Fruit fly (Drosophila melanogaster) whole organism, embryonic: ENCODE measurements around the gene CG31875.

Experiments
- BEAF-32 ChIP-seq: fragments of 200-800 bp; sonication (Bioruptor generic); optimal IDR thresholded peaks from 3 replicates; lab custom pipeline; 2017; ENCODE audit warnings: missing biosample characterization, missing genetic modification characterization, mild to moderate bottlenecking, moderate library complexity, missing genetic modification reagents
- CG10462 ChIP-seq: fragments of 200-800 bp; sonication (Bioruptor generic); optimal IDR thresholded peaks from 2 replicates; lab custom pipeline; 2016; ENCODE audit warnings: missing biosample characterization, missing genetic modification characterization
- CG11560 ChIP-seq: fragments of 200-800 bp; sonication (Bioruptor generic); IDR thresholded peaks from 3 replicates; pipeline ENCODE4 v1.3.6; 2022; ENCODE audit warnings: missing biosample characterization, missing genetic modification characterization
- CG12391 ChIP-seq: fragments of 200-800 bp; sonication (Bioruptor generic); optimal IDR thresholded peaks from 3 replicates; lab custom pipeline; 2018; ENCODE audit warnings: missing biosample characterization, mild to moderate bottlenecking, missing genetic modification characterization, moderate library complexity
- CG14050 ChIP-seq: fragments of 200-800 bp; sonication (Bioruptor generic); IDR thresholded peaks from 3 replicates; pipeline ENCODE4 v1.3.6; 2022; ENCODE audit warnings: missing biosample characterization, missing genetic modification characterization
- CG14710 ChIP-seq: fragments of 200-800 bp; sonication (Bioruptor generic); optimal IDR thresholded peaks from 3 replicates; lab custom pipeline; 2019; ENCODE audit warnings: missing biosample characterization, mild to moderate bottlenecking, missing genetic modification characterization, moderate library complexity
- CG15514 ChIP-seq: fragments of 200-800 bp; sonication (Bioruptor generic); optimal IDR thresholded peaks from 3 replicates; lab custom pipeline; 2017; ENCODE audit warnings: missing biosample characterization, missing genetic modification characterization, mild to moderate bottlenecking, moderate library complexity, missing genetic modification reagents
- CG16813 ChIP-seq: fragments of 200-800 bp; sonication (Bioruptor generic); IDR thresholded peaks from 3 replicates; pipeline ENCODE4 v1.3.6; 2022; ENCODE audit warnings: missing biosample characterization, missing genetic modification characterization; ENCODE audit not compliant: partially characterized antibody
- CG17359 ChIP-seq: fragments of 200-800 bp; sonication (Bioruptor generic); optimal IDR thresholded peaks from 3 replicates; lab custom pipeline; 2018; ENCODE audit warnings: missing biosample characterization, mild to moderate bottlenecking, missing genetic modification characterization, moderate library complexity
- CG17385 ChIP-seq: fragments of 200-800 bp; sonication (Bioruptor generic); optimal IDR thresholded peaks from 3 replicates; lab custom pipeline; 2018; ENCODE audit warnings: missing biosample characterization, mild to moderate bottlenecking, missing genetic modification characterization
- CG17829 ChIP-seq: fragments of 200-800 bp; optimal IDR thresholded peaks from 2 replicates; lab custom pipeline; 2019; ENCODE audit warnings: missing biosample characterization, mild to moderate bottlenecking, missing genetic modification characterization, moderate library complexity
- CG18262 ChIP-seq: fragments of 200-800 bp; optimal IDR thresholded peaks from 3 replicates; lab custom pipeline; 2019; ENCODE audit warnings: missing biosample characterization, mild to moderate bottlenecking, missing genetic modification characterization, moderate library complexity
- CG18476 ChIP-seq: fragments of 200-800 bp; sonication (Bioruptor generic); optimal IDR thresholded peaks from 2 replicates; lab custom pipeline; 2016; ENCODE audit warnings: missing biosample characterization, mild to moderate bottlenecking, missing genetic modification characterization
- CG2129 ChIP-seq: fragments of 200-800 bp; sonication (Bioruptor generic); IDR thresholded peaks from 2 replicates; pipeline ENCODE4 v1.3.6; 2022; ENCODE audit warnings: missing biosample characterization, missing genetic modification characterization; ENCODE audit not compliant: partially characterized antibody
- CG31365 ChIP-seq: fragments of 200-800 bp; sonication (Bioruptor generic); optimal IDR thresholded peaks from 2 replicates; lab custom pipeline; 2018; ENCODE audit warnings: missing biosample characterization, mild to moderate bottlenecking, missing genetic modification characterization
- CG32532 ChIP-seq: fragments of 200-800 bp; sonication (Bioruptor generic); IDR thresholded peaks from 2 replicates; pipeline ENCODE4 v1.3.6; 2022; ENCODE audit warnings: missing biosample characterization, missing genetic modification characterization
- CG34224 ChIP-seq: fragments of 200-800 bp; sonication (Bioruptor generic); IDR thresholded peaks from 3 replicates; pipeline ENCODE4 v1.3.6; 2022; ENCODE audit warnings: missing biosample characterization, missing genetic modification characterization; ENCODE audit not compliant: partially characterized antibody
- CG34422 ChIP-seq: fragments of 200-800 bp; sonication (Bioruptor generic); IDR thresholded peaks from 3 replicates; pipeline ENCODE4 v1.3.6; 2022; ENCODE audit warnings: missing biosample characterization, missing genetic modification characterization
- CG42726 ChIP-seq: fragments of 200-800 bp; sonication (Bioruptor generic); IDR thresholded peaks from 2 replicates; pipeline ENCODE4 v1.3.6; 2022; ENCODE audit warnings: missing biosample characterization, missing genetic modification characterization; ENCODE audit not compliant: partially characterized antibody
- CG7271 ChIP-seq: fragments of 200-800 bp; sonication (Bioruptor generic); optimal IDR thresholded peaks from 2 replicates; lab custom pipeline; 2018; ENCODE audit warnings: missing biosample characterization, mild to moderate bottlenecking, missing genetic modification characterization, moderate library complexity
- CG7963 ChIP-seq: fragments of 200-800 bp; sonication (Bioruptor generic); IDR thresholded peaks from 3 replicates; pipeline ENCODE4 v1.3.6; 2022; ENCODE audit warnings: missing biosample characterization, missing genetic modification characterization; ENCODE audit not compliant: partially characterized antibody
- CG8388 ChIP-seq: fragments of 200-800 bp; sonication (Bioruptor generic); optimal IDR thresholded peaks from 2 replicates; lab custom pipeline; 2019; ENCODE audit warnings: missing biosample characterization, mild to moderate bottlenecking, missing genetic modification characterization, moderate library complexity
- CG8924 ChIP-seq: fragments of 200-800 bp; optimal IDR thresholded peaks from 3 replicates; lab custom pipeline; 2019; ENCODE audit warnings: missing biosample characterization, mild to moderate bottlenecking, missing genetic modification characterization, moderate library complexity
- Dfd ChIP-seq, 2 experiments: fragments of >200 bp; optimal IDR thresholded peaks; 2 replicates each; lab custom pipeline; 2017; ENCODE audit warnings: missing biosample characterization in 2 of 2, missing genetic modification characterization in 2 of 2
- Dll ChIP-seq: fragments of 200-800 bp; sonication (Bioruptor generic); IDR thresholded peaks from 4 replicates; pipeline ENCODE4 v1.3.6; 2022; ENCODE audit warnings: missing biosample characterization, missing genetic modification characterization; ENCODE audit not compliant: partially characterized antibody
- Hr51 ChIP-seq, 2 experiments: fragments of 200-800 bp; sonication (Bioruptor generic); optimal IDR thresholded peaks; 2 replicates in 1 of 2; 3 replicates in 1 of 2; lab custom pipeline; 2016 to 2018; ENCODE audit warnings: missing biosample characterization in 2 of 2, missing genetic modification characterization in 2 of 2, mild to moderate bottlenecking in 1 of 2, moderate library complexity in 1 of 2
- MESR4 ChIP-seq: fragments of 200-800 bp; sonication (Bioruptor generic); optimal IDR thresholded peaks from 2 replicates; lab custom pipeline; 2018; ENCODE audit warnings: missing biosample characterization, mild to moderate bottlenecking, missing genetic modification characterization, moderate library complexity
- NC2α ChIP-seq: fragments of 200-800 bp; sonication (Bioruptor generic); optimal IDR thresholded peaks from 2 replicates; lab custom pipeline; 2016; ENCODE audit warnings: missing biosample characterization, missing genetic modification characterization
- Optix ChIP-seq: fragments of 200-800 bp; sonication (Bioruptor generic); IDR thresholded peaks from 3 replicates; pipeline ENCODE4 v1.3.6; 2022; ENCODE audit warnings: missing biosample characterization, missing genetic modification characterization
- Pdp1 ChIP-seq, 2 experiments: fragments of 200-800 bp; sonication (Bioruptor generic); optimal IDR thresholded peaks; 3 replicates each; lab custom pipeline; 2016; ENCODE audit warnings: missing biosample characterization in 2 of 2, missing genetic modification characterization in 2 of 2, mild to moderate bottlenecking in 1 of 2, moderate library complexity in 1 of 2
- Stat92E ChIP-seq, 3 experiments: fragments of >200 bp in 2 of 3; fragments of 200-800 bp in 1 of 3; sonication (Bioruptor generic) in 1 of 3; optimal IDR thresholded peaks; 2 replicates each; lab custom pipeline; 2017 to 2019; ENCODE audit warnings: missing biosample characterization in 3 of 3, missing genetic modification characterization in 3 of 3, mild to moderate bottlenecking in 1 of 3, moderate library complexity in 1 of 3
- amos ChIP-seq: fragments of 200-800 bp; sonication (Bioruptor generic); IDR thresholded peaks from 2 replicates; pipeline ENCODE4 v1.3.6; 2022; ENCODE audit warnings: missing biosample characterization, missing genetic modification characterization; ENCODE audit not compliant: partially characterized antibody
- ash1 ChIP-seq: fragments of 200-800 bp; sonication (Bioruptor generic); optimal IDR thresholded peaks from 2 replicates; lab custom pipeline; 2018; ENCODE audit warnings: missing biosample characterization, mild to moderate bottlenecking, missing genetic modification characterization
- ato ChIP-seq: fragments of 200-800 bp; sonication (Bioruptor generic); IDR thresholded peaks from 2 replicates; pipeline ENCODE4 v1.3.6; 2022; ENCODE audit warnings: missing biosample characterization, missing genetic modification characterization; ENCODE audit not compliant: partially characterized antibody
- chinmo ChIP-seq: fragments of 200-800 bp; sonication (Bioruptor generic); IDR thresholded peaks from 4 replicates; pipeline ENCODE4 v1.3.6; 2022; ENCODE audit warnings: missing biosample characterization, missing genetic modification characterization; ENCODE audit not compliant: partially characterized antibody
- croc ChIP-seq: fragments of 200-800 bp; sonication (Bioruptor generic); conservative IDR thresholded peaks from 3 replicates; pipeline ENCODE4 v1.3.6; 2022; ENCODE audit warnings: missing biosample characterization, missing genetic modification characterization
- gcm2 ChIP-seq: fragments of 200-800 bp; sonication (Bioruptor generic); optimal IDR thresholded peaks from 2 replicates; lab custom pipeline; 2016; ENCODE audit warnings: missing biosample characterization, missing genetic modification characterization
- gro ChIP-seq: fragments of 200-800 bp; sonication (Bioruptor generic); optimal IDR thresholded peaks from 2 replicates; lab custom pipeline; 2016; ENCODE audit warnings: missing biosample characterization, missing genetic modification characterization
- inv ChIP-seq: fragments of 200-800 bp; sonication (Bioruptor generic); IDR thresholded peaks from 2 replicates; pipeline ENCODE4 v1.3.6; 2022; ENCODE audit warnings: missing biosample characterization, missing genetic modification characterization; ENCODE audit not compliant: partially characterized antibody
- jing ChIP-seq: fragments of 200-800 bp; sonication (Bioruptor generic); optimal IDR thresholded peaks from 2 replicates; lab custom pipeline; 2018; ENCODE audit warnings: missing biosample characterization, mild to moderate bottlenecking, missing genetic modification characterization
- lilli ChIP-seq: fragments of 200-800 bp; sonication (Bioruptor generic); optimal IDR thresholded peaks from 3 replicates; lab custom pipeline; 2016; ENCODE audit warnings: missing biosample characterization, missing genetic modification characterization
- maf-S ChIP-seq: fragments of 200-800 bp; sonication (Bioruptor generic); optimal IDR thresholded peaks from 2 replicates; lab custom pipeline; 2016; ENCODE audit warnings: missing biosample characterization, missing genetic modification characterization
- mirr ChIP-seq: fragments of 200-800 bp; sonication (Bioruptor generic); optimal IDR thresholded peaks from 3 replicates; lab custom pipeline; 2018; ENCODE audit warnings: missing biosample characterization, mild to moderate bottlenecking, missing genetic modification characterization
- nerfin-1 ChIP-seq: fragments of 200-800 bp; sonication (Bioruptor generic); optimal IDR thresholded peaks from 3 replicates; lab custom pipeline; 2019; ENCODE audit warnings: missing biosample characterization, mild to moderate bottlenecking, missing genetic modification characterization, moderate library complexity
- odd ChIP-seq: fragments of 200-800 bp; sonication (Bioruptor generic); optimal IDR thresholded peaks from 2 replicates; lab custom pipeline; 2017; ENCODE audit warnings: missing biosample characterization, mild to moderate bottlenecking, missing genetic modification characterization
- pzg ChIP-seq: fragments of 200-800 bp; sonication (Bioruptor generic); optimal IDR thresholded peaks from 3 replicates; lab custom pipeline; 2018; ENCODE audit warnings: missing biosample characterization, mild to moderate bottlenecking, missing genetic modification characterization, moderate library complexity
- repo ChIP-seq: fragments of 200-800 bp; sonication (Bioruptor generic); optimal IDR thresholded peaks from 2 replicates; lab custom pipeline; 2016; ENCODE audit warnings: missing biosample characterization, missing genetic modification characterization
- vnd ChIP-seq: fragments of 200-800 bp; sonication (Bioruptor generic); IDR thresholded peaks from 3 replicates; pipeline ENCODE4 v1.3.6; 2022; ENCODE audit warnings: missing biosample characterization, missing genetic modification characterization; ENCODE audit not compliant: partially characterized antibody

Gene CG31875

dm6 chr2L:10009293-10009695, 6.8 kb upstream of the CG31875 start, which contains the start of gene Trp1 (continued):
- TF ChIP-seq CG18476 (GFP tag; lab: Kevin White, UChicago) (no peak), maf-S (GFP tag; lab: Kevin White, UChicago) (no peak), CG8388 (GFP tag; lab: Kevin White, UChicago) (no peak), CG34422 (GFP tag; lab: Robert Waterston, UW) (0 out of 3 replicates have a peak, but pooled peaks have one; percentile 51), Dfd (GFP tag; optimal IDR thresholded peaks at IDR 0.05; lab: Kevin White, UChicago) (no peak), MESR4 (peak; percentile 63), CG11560 (tag; lab: Robert Waterston, UW) (no peak), Pdp1 (GFP tag; optimal IDR thresholded peaks at IDR 0.05; lab: Kevin White, UChicago) (no peak), vnd (GFP tag; lab: Robert Waterston, UW) (peak; percentile 94), CG16813 (peak; percentile 92), mirr (no peak), Optix (GFP tag; lab: Robert Waterston, UW) (no peak), CG42726 (GFP tag; lab: Robert Waterston, UW) (peak; percentile 97), gcm2 (GFP tag; lab: Kevin White, UChicago) (no peak), chinmo (GFP tag; lab: Robert Waterston, UW) (peak; percentile 80; the same call in 3 of the 4 replicates), CG34224 (GFP tag; lab: Robert Waterston, UW) (peak; percentile 90), CG31365 (tag; lab: Kevin White, UChicago) (no peak), pzg (GFP tag; lab: Kevin White, UChicago) (peak; percentile 73), amos (GFP tag; lab: Robert Waterston, UW) (peak; percentile 99), nerfin-1 (tag; lab: Kevin White, UChicago) (peak; percentile 55), NC2α (GFP tag; lab: Kevin White, UChicago) (no peak), Stat92E (GFP tag; optimal IDR thresholded peaks at IDR 0.05; lab: Kevin White, UChicago) (no peak), gro (no peak), CG10462 (GFP tag; lab: Kevin White, UChicago) (no peak), CG7271 (no peak), CG17359 (tag; lab: Kevin White, UChicago) (no peak), CG15514 (peak; percentile 99), CG12391 (tag; lab: Kevin White, UChicago) (peak; percentile 21), CG17829 (tag; lab: Kevin White, UChicago) (peak; percentile 25), CG18262 (no peak), ato (GFP tag; lab: Robert Waterston, UW) (peak; percentile 90), CG17385 (GFP tag; lab: Kevin White, UChicago) (no peak), odd (GFP tag; lab: Kevin White, UChicago) (no peak), CG7963 (GFP tag; lab: Robert Waterston, UW) (peak; percentile 88), croc (no peak), ash1 (no peak), inv (GFP tag; lab: Robert Waterston, UW) (peak; percentile 95), lilli (GFP tag; lab: Kevin White, UChicago) (no peak), Hr51 (GFP tag; optimal IDR thresholded peaks at IDR 0.05; lab: Kevin White, UChicago) (peak in 1 of 2 experiments; percentile 12), CG14710 (tag; lab: Kevin White, UChicago) (peak; percentile 42), CG2129 (GFP tag; lab: Robert Waterston, UW) (peak; percentile 84), repo (no peak), CG32532 (GFP tag; lab: Robert Waterston, UW) (peak; percentile 11; the same call in 1 of the 2 replicates), BEAF-32 (peak; percentile 94), Dll (peak; percentile 92), CG14050 (GFP tag; lab: Robert Waterston, UW) (no peak), jing (GFP tag; lab: Kevin White, UChicago) (no peak), CG8924 (tag; lab: Kevin White, UChicago) (peak; percentile 27)
